Fruit fly (Drosophila melanogaster) whole organism, embryonic: Measurements from ENCODE around the gene CG10222.

ENCODE experiments used
- CG13296 ChIP-seq: fragments of 200-800 bp; sonication (Bioruptor generic); optimal IDR thresholded peaks from 3 replicates; lab custom pipeline; 2018; ENCODE audit warnings: missing biosample characterization, mild to moderate bottlenecking, missing genetic modification characterization
- CG6654 ChIP-seq: fragments of 200-800 bp; sonication (Bioruptor generic); optimal IDR thresholded peaks from 2 replicates; lab custom pipeline; 2017; ENCODE audit warnings: missing biosample characterization, mild to moderate bottlenecking, missing genetic modification characterization
- Fer3 ChIP-seq: fragments of 200-800 bp; sonication (Bioruptor generic); optimal IDR thresholded peaks from 2 replicates; lab custom pipeline; 2018; ENCODE audit warnings: missing biosample characterization, mild to moderate bottlenecking, missing genetic modification characterization, moderate library complexity
- hb ChIP-seq: fragments of 200-800 bp; sonication (Bioruptor generic); IDR thresholded peaks from 3 replicates; pipeline ENCODE4 v1.3.6; 2022; ENCODE audit warnings: missing biosample characterization, missing genetic modification characterization; ENCODE audit not compliant: partially characterized antibody
- pros ChIP-seq: fragments of 200-800 bp; sonication (Bioruptor generic); optimal IDR thresholded peaks from 3 replicates; lab custom pipeline; 2019; ENCODE audit warnings: missing biosample characterization, mild to moderate bottlenecking, missing genetic modification characterization, moderate library complexity

DNA sequence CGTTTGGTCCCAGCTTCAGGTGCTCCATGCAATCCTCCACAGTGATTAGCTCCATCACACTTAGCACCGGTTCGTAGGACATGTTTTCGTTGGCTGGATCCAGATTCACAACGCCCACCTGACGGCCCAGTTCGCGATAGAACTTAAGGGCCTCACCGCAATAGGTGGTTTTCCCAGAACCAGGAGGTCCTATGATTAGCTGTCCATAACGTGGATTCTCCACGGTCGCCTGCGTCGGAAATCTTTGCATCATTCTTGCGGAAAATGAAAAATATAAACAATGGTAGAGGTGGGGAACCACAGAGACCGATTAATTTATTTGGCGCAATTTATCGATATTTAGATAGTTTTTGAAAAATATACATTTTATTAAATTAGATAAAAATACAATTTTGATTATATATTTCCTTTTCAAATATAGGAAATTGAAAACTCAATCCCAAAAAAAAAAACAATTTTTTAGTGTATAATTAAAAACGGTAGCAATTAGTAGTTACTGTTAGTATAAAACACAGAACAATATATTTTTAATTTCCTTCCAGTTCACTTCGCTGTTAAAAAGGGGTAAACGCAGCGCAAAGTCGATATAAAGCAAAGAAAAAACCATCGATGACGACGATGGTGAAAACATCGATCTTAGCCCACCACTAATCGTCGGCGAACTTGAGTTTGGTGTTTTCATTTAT lies at the start of gene CG10222, which contains the start of gene flr:
- TF ChIP-seq CG13296 (GFP tag; lab: Kevin White, UChicago) (no peak), CG6654 (GFP tag; lab: Kevin White, UChicago) (no peak), hb (GFP tag; lab: Robert Waterston, UW) (peak; percentile 69), Fer3 (tag; lab: Kevin White, UChicago) (no peak), pros (no peak)
